Worm (Caenorhabditis elegans) whole organism, L2 larva: Measurements from ENCODE around the gene fip-4.

ENCODE experiments used
- C34F6.9 ChIP-seq: fragments of 150-350 bp; optimal IDR thresholded peaks from 2 replicates; lab custom pipeline; 2014; ENCODE audit warnings: missing biosample characterization, missing genetic modification characterization
- F13H6.1 ChIP-seq: sonication (generic microtip); optimal IDR thresholded peaks from 2 replicates; lab custom pipeline; 2016; ENCODE audit warnings: missing genetic modification characterization, missing compliant biosample characterization
- R02D3.7 ChIP-seq: fragments of 150-350 bp; optimal IDR thresholded peaks from 2 replicates; lab custom pipeline; 2014; ENCODE audit warnings: missing biosample characterization, missing genetic modification characterization
- Y55F3AM.14 ChIP-seq: fragments of 200-800 bp; sonication (Bioruptor generic); optimal IDR thresholded peaks from 2 replicates; lab custom pipeline; 2018; ENCODE audit warnings: mild to moderate bottlenecking, missing genetic modification characterization, missing compliant biosample characterization
- ZK546.5 ChIP-seq: sonication (generic microtip); optimal IDR thresholded peaks from 2 replicates; lab custom pipeline; 2017; ENCODE audit warnings: missing biosample characterization, missing genetic modification characterization
- ama-1 ChIP-seq: fragments of 150-350 bp; optimal IDR thresholded peaks from 2 replicates; lab custom pipeline; 2018; ENCODE audit warnings: inconsistent platforms
- blmp-1 ChIP-seq: sonication (generic microtip); optimal IDR thresholded peaks from 2 replicates; lab custom pipeline; 2017; ENCODE audit warnings: missing genetic modification characterization, mild to moderate bottlenecking, missing compliant biosample characterization, antibody characterized with exemption, moderate library complexity; ENCODE audit not compliant: insufficient read depth
- ceh-16 ChIP-seq: fragments of 150-350 bp; optimal IDR thresholded peaks from 2 replicates; lab custom pipeline; 2014; ENCODE audit warnings: missing biosample characterization, missing genetic modification characterization
- crh-2 ChIP-seq: sonication (generic microtip); optimal IDR thresholded peaks from 2 replicates; lab custom pipeline; 2017; ENCODE audit warnings: missing biosample characterization, missing genetic modification characterization
- egl-27 ChIP-seq: sonication (generic microtip); optimal IDR thresholded peaks from 3 replicates; lab custom pipeline; 2017; ENCODE audit warnings: missing biosample characterization, missing genetic modification reagents, missing genetic modification characterization
- fos-1 ChIP-seq: fragments of 150-350 bp; optimal IDR thresholded peaks from 2 replicates; lab custom pipeline; 2014; ENCODE audit warnings: missing biosample characterization, missing genetic modification characterization
- gmeb-1 ChIP-seq: fragments of 150-350 bp; optimal IDR thresholded peaks from 2 replicates; lab custom pipeline; 2014; ENCODE audit warnings: missing biosample characterization, missing genetic modification characterization
- lin-11 ChIP-seq: fragments of 150-350 bp; sonication (generic microtip); optimal IDR thresholded peaks from 2 replicates; lab custom pipeline; 2014; ENCODE audit warnings: missing biosample characterization, missing genetic modification characterization, inconsistent platforms, mixed read lengths
- lin-13 ChIP-seq: fragments of 150-350 bp; optimal IDR thresholded peaks from 2 replicates; lab custom pipeline; 2014; ENCODE audit warnings: missing biosample characterization, missing genetic modification reagents, missing genetic modification characterization
- lin-39 ChIP-seq: fragments of 150-350 bp; optimal IDR thresholded peaks from 2 replicates; lab custom pipeline; 2014; ENCODE audit warnings: missing biosample characterization, missing genetic modification reagents, missing genetic modification characterization
- lsy-2 ChIP-seq, 2 experiments: fragments of 150-350 bp in 1 of 2; sonication (generic microtip) in 1 of 2; optimal IDR thresholded peaks; 2 replicates each; lab custom pipeline; 2014 to 2017; ENCODE audit warnings: missing biosample characterization in 2 of 2, missing genetic modification characterization in 2 of 2
- mab-5 ChIP-seq: fragments of 150-350 bp; optimal IDR thresholded peaks from 2 replicates; lab custom pipeline; 2014; ENCODE audit warnings: missing biosample characterization, missing genetic modification characterization
- mbf-1 ChIP-seq: sonication (generic microtip); optimal IDR thresholded peaks from 2 replicates; lab custom pipeline; 2017; ENCODE audit warnings: missing biosample characterization, missing genetic modification characterization
- mdl-1 ChIP-seq, 2 experiments: fragments of 150-350 bp in 1 of 2; sonication (generic microtip) in 1 of 2; optimal IDR thresholded peaks; 2 replicates each; lab custom pipeline; 2017; ENCODE audit warnings: missing biosample characterization in 2 of 2, missing genetic modification characterization in 2 of 2
- nhr-10 ChIP-seq: sonication (generic microtip); optimal IDR thresholded peaks from 2 replicates; lab custom pipeline; 2017; ENCODE audit warnings: missing biosample characterization, missing genetic modification characterization
- nhr-11 ChIP-seq: fragments of 150-350 bp; optimal IDR thresholded peaks from 2 replicates; lab custom pipeline; 2014; ENCODE audit warnings: missing biosample characterization, missing genetic modification characterization
- nhr-129 ChIP-seq: fragments of 150-350 bp; optimal IDR thresholded peaks from 2 replicates; lab custom pipeline; 2014; ENCODE audit warnings: missing biosample characterization, missing genetic modification characterization
- nhr-21 ChIP-seq: fragments of 150-350 bp; optimal IDR thresholded peaks from 2 replicates; lab custom pipeline; 2014; ENCODE audit warnings: missing biosample characterization, missing genetic modification characterization
- nhr-23 ChIP-seq: fragments of 150-350 bp; optimal IDR thresholded peaks from 2 replicates; lab custom pipeline; 2014; ENCODE audit warnings: missing biosample characterization, missing genetic modification reagents, missing genetic modification characterization
- nhr-237 ChIP-seq: fragments of 150-350 bp; optimal IDR thresholded peaks from 2 replicates; lab custom pipeline; 2014; ENCODE audit warnings: missing biosample characterization, missing genetic modification characterization
- nhr-25 ChIP-seq: fragments of 150-350 bp; sonication (generic microtip); optimal IDR thresholded peaks from 3 replicates; lab custom pipeline; 2014; ENCODE audit warnings: missing biosample characterization, missing genetic modification characterization
- nhr-6 ChIP-seq: fragments of 150-350 bp; optimal IDR thresholded peaks from 2 replicates; lab custom pipeline; 2014; ENCODE audit warnings: missing biosample characterization, missing genetic modification characterization
- nhr-77 ChIP-seq: fragments of 150-350 bp; optimal IDR thresholded peaks from 2 replicates; lab custom pipeline; 2014; ENCODE audit warnings: missing biosample characterization, missing genetic modification characterization
- peb-1 ChIP-seq: fragments of 150-350 bp; optimal IDR thresholded peaks from 2 replicates; lab custom pipeline; 2014; ENCODE audit warnings: missing biosample characterization, missing genetic modification characterization
- sem-4 ChIP-seq: fragments of 150-350 bp; optimal IDR thresholded peaks from 2 replicates; lab custom pipeline; 2014; ENCODE audit warnings: missing biosample characterization, missing genetic modification reagents, missing genetic modification characterization
- skn-1 ChIP-seq: sonication (generic microtip); optimal IDR thresholded peaks from 2 replicates; lab custom pipeline; 2017; ENCODE audit warnings: missing biosample characterization, missing genetic modification characterization
- sma-3 ChIP-seq: sonication (generic microtip); optimal IDR thresholded peaks from 2 replicates; lab custom pipeline; 2016; ENCODE audit warnings: missing genetic modification reagents, missing genetic modification characterization, missing compliant biosample characterization
- sma-9 ChIP-seq, 2 experiments: fragments of 150-350 bp in 1 of 2; sonication (generic microtip) in 1 of 2; optimal IDR thresholded peaks; 2 replicates each; lab custom pipeline; 2014 to 2016; ENCODE audit warnings: missing genetic modification characterization in 2 of 2, mild to moderate bottlenecking in 1 of 2, missing biosample characterization in 1 of 2, missing compliant biosample characterization in 1 of 2, missing genetic modification reagents in 1 of 2, moderate library complexity in 1 of 2
- snpc-4 ChIP-seq: fragments of 150-350 bp; optimal IDR thresholded peaks from 2 replicates; lab custom pipeline; 2014; ENCODE audit warnings: missing biosample characterization, missing genetic modification characterization
- unc-39 ChIP-seq: fragments of 150-350 bp; optimal IDR thresholded peaks from 2 replicates; lab custom pipeline; 2014; ENCODE audit warnings: missing biosample characterization, missing genetic modification characterization
- unc-55 ChIP-seq: fragments of 150-350 bp; sonication (generic microtip); optimal IDR thresholded peaks from 3 replicates; lab custom pipeline; 2014; ENCODE audit warnings: missing biosample characterization, missing genetic modification reagents, missing genetic modification characterization
- unc-62 ChIP-seq: fragments of 150-350 bp; optimal IDR thresholded peaks from 2 replicates; lab custom pipeline; 2014; ENCODE audit warnings: missing biosample characterization, missing genetic modification reagents, missing genetic modification characterization
- zag-1 ChIP-seq: fragments of 150-350 bp; optimal IDR thresholded peaks from 2 replicates; lab custom pipeline; 2014; ENCODE audit warnings: missing biosample characterization, missing genetic modification characterization
- ztf-1 ChIP-seq: fragments of 200-800 bp; sonication (Bioruptor generic); conservative IDR thresholded peaks from 2 replicates; pipeline ENCODE4 v1.3.6; 2022; ENCODE audit warnings: missing genetic modification characterization, missing compliant biosample characterization
- ztf-4 ChIP-seq: fragments of 150-350 bp; optimal IDR thresholded peaks from 2 replicates; lab custom pipeline; 2014; ENCODE audit warnings: missing biosample characterization, missing genetic modification characterization

The fip-4 gene

DNA sequence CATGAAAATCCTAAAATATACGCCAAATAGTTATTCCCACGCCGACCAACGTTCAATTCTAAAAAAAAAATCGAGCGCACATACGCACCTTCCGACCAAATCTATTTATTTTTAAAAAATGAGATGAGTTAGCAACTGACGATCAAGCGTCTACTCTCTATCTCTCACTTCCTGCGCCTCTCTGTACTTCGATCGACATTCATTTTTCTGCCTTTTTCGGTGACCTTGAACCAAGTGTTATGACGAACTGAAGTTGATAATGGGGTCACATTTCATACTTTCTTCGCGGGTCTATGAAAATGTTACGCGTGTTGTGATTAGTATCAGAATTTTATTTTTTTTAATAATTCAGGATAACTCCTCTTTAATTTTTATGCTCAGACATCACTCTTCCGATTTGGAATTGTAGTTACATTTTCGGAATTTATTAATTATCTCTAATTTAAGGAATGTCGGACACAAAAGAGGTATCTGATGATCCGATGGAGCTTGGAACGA is 3.7 kb downstream of the fip-4 start, which contains the start of gene smk-1:
smk-1 (plus strand) TSS at position 448 of the 498 bp plus-strand sequence.
- TF ChIP-seq crh-2 (tag; lab: Kevin White, UChicago) (peak; percentile 27), C34F6.9 (tag; lab: Kevin White, UChicago) (peak; percentile 22), nhr-23 (no peak), nhr-11 (tag; lab: Kevin White, UChicago) (no peak), snpc-4 (tag; lab: Kevin White, UChicago) (no peak), ztf-4 (tag; lab: Kevin White, UChicago) (peak; percentile 41), sma-9 (GFP tag; optimal IDR thresholded peaks at IDR 0.05; lab: Kevin White, UChicago) (peak; percentile 67), sma-9 (tag; optimal IDR thresholded peaks at IDR 0.05; lab: Kevin White, UChicago) (no peak), sem-4 (tag; lab: Kevin White, UChicago) (peak; percentile 17), fos-1 (peak; percentile 50), nhr-25 (peak; percentile 82), ceh-16 (tag; lab: Kevin White, UChicago) (no peak), blmp-1 (peak; percentile 22), sma-3 (GFP tag; lab: Kevin White, UChicago) (peak; percentile 39), nhr-21 (tag; lab: Kevin White, UChicago) (peak; percentile 49), gmeb-1 (tag; lab: Kevin White, UChicago) (peak; percentile 26)

DNA sequence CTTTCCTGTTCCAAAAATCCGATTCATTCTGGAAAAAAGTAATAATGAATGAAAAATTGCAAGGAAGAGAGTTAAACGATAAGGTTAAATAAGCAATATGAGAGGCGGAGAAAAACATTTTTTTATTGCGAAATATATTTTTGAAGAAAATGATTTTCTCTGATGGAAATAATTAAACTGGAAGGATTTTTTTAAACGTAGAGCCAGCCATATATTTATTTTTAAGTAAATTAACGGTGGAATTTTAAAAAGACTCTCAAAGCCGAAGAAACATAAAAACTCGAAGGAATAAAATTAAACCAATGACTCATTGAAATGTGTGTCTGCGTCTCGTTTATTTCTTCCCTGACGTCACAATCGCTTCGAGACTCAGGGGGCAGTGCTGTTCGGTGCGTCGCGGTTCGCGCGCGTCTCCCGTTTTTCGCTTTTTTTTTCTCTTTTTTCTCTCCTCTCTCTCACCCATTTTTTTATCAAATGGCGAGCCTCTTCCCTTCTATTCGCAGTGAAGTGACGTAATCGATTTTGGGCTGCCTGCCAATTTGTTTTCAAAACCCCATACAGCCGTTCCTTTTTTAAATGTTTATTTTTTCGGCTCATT is 4.9 kb downstream of the fip-4 start, which contains the start of gene vps-60:
vps-60 (minus strand) TSS at position 30 of the 598 bp plus-strand sequence.
- TF ChIP-seq unc-55 (GFP tag; lab: Kevin White, UChicago) (peak; percentile 99), fos-1 (peak; percentile 100), ztf-4 (tag; lab: Kevin White, UChicago) (peak; percentile 90), C34F6.9 (tag; lab: Kevin White, UChicago) (peak; percentile 98), mbf-1 (tag; lab: Kevin White, UChicago) (no peak), nhr-25 (peak; percentile 84), mdl-1 (tag; optimal IDR thresholded peaks at IDR 0.05; lab: Kevin White, UChicago) (peak; percentile 29 to 72), unc-39 (tag; lab: Kevin White, UChicago) (no peak), egl-27 (tag; lab: Kevin White, UChicago) (peak; percentile 71), Y55F3AM.14 (GFP tag; lab: Kevin White, UChicago) (peak; percentile 75), nhr-10 (tag; lab: Kevin White, UChicago) (peak; percentile 20), sem-4 (tag; lab: Kevin White, UChicago) (peak; percentile 90), unc-62 (GFP tag; lab: Kevin White, UChicago) (peak; percentile 51), crh-2 (tag; lab: Kevin White, UChicago) (peak; percentile 98), snpc-4 (tag; lab: Kevin White, UChicago) (peak; percentile 86), ama-1 (lab: Kevin White, UChicago) (peak; percentile 64), lin-11 (tag; lab: Kevin White, UChicago) (peak; percentile 91), lsy-2 (tag; optimal IDR thresholded peaks at IDR 0.05; lab: Kevin White, UChicago) (peak; percentile 74 to 93), blmp-1 (peak; percentile 91), R02D3.7 (tag; lab: Kevin White, UChicago) (no peak), sma-3 (GFP tag; lab: Kevin White, UChicago) (peak; percentile 94), nhr-77 (tag; lab: Kevin White, UChicago) (no peak), ztf-1 (no peak), nhr-6 (tag; lab: Kevin White, UChicago) (peak; percentile 76), nhr-11 (tag; lab: Kevin White, UChicago) (no peak), nhr-23 (no peak), skn-1 (tag; lab: Kevin White, UChicago) (peak; percentile 14), F13H6.1 (tag; lab: Kevin White, UChicago) (peak; percentile 90), gmeb-1 (tag; lab: Kevin White, UChicago) (peak; percentile 84), sma-9 (GFP tag; optimal IDR thresholded peaks at IDR 0.05; lab: Kevin White, UChicago) (peak; percentile 94), sma-9 (tag; optimal IDR thresholded peaks at IDR 0.05; lab: Kevin White, UChicago) (no peak), lin-39 (tag; lab: Kevin White, UChicago) (no peak), ZK546.5 (peak; percentile 27), zag-1 (tag; lab: Kevin White, UChicago) (peak; percentile 84), peb-1 (tag; lab: Kevin White, UChicago) (no peak), ceh-16 (tag; lab: Kevin White, UChicago) (peak; percentile 30), nhr-129 (tag; lab: Kevin White, UChicago) (peak; percentile 92), nhr-237 (no peak), nhr-21 (tag; lab: Kevin White, UChicago) (peak; percentile 87), mab-5 (tag; lab: Kevin White, UChicago) (peak; percentile 85), lin-13 (GFP tag; lab: Kevin White, UChicago) (peak; percentile 94)
